Worm (Caenorhabditis elegans) whole organism, L3 larva: ENCODE data around the gene Y39G8B.2.

Source experiments
- lin-15B ChIP-seq: fragments of 150-350 bp; optimal IDR thresholded peaks from 2 replicates; lab custom pipeline; 2014; ENCODE audit warnings: missing biosample characterization, missing genetic modification characterization
- nfya-1 ChIP-seq: sonication (generic microtip); optimal IDR thresholded peaks from 2 replicates; lab custom pipeline; 2017; ENCODE audit warnings: missing genetic modification characterization, mild to moderate bottlenecking, missing compliant biosample characterization, antibody characterized with exemption, moderate library complexity; ENCODE audit not compliant: insufficient read depth
- nhr-25 ChIP-seq: sonication (generic microtip); optimal IDR thresholded peaks from 2 replicates; lab custom pipeline; 2017; ENCODE audit warnings: missing biosample characterization, missing genetic modification characterization
- pha-4 ChIP-seq: fragments of 150-350 bp; optimal IDR thresholded peaks from 2 replicates; lab custom pipeline; 2014; ENCODE audit warnings: missing biosample characterization, missing genetic modification reagents, missing genetic modification characterization
- sea-2 ChIP-seq: fragments of 150-350 bp; sonication (generic microtip); optimal IDR thresholded peaks from 4 replicates; lab custom pipeline; 2014; ENCODE audit warnings: missing biosample characterization, missing genetic modification reagents, missing genetic modification characterization
- skn-1 ChIP-seq: fragments of 150-350 bp; optimal IDR thresholded peaks from 2 replicates; lab custom pipeline; 2014; ENCODE audit warnings: missing biosample characterization, missing genetic modification characterization

DNA sequence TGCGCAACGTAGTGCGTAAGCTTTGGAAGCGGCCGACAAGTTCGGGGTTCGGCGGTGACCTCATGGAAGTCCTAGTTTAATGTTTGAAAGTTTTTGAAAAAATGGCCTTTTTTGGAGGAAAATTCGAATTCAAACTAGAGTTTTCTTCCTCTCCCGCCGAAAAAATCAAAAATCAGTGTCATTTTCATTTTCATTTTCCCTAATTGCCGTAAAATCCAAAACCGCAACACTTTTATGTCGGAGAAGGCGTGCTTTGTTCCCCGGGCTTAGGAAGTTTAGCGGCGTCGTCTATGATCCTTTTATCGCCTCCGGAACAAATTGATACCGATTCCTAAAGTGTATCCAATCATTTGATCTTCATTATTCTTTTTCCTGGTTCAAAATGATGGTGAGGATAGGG is 51.1 kb downstream of the Y39G8B.2 start, which contains the start of gene mltn-5:
- TF ChIP-seq nfya-1 (tag; lab: Kevin White, UChicago) = no peak
- TF ChIP-seq lin-15B (tag; lab: Kevin White, UChicago) = no peak
- TF ChIP-seq pha-4 = no peak
- TF ChIP-seq skn-1 (tag; lab: Kevin White, UChicago) = no peak
- no peak for TF ChIP-seq nhr-25
- TF ChIP-seq sea-2 (GFP tag; lab: Kevin White, UChicago) = no peak
